Worm (Caenorhabditis elegans) whole organism, L4/young adult: ENCODE results near the gene Y59A8B.26.

Experiments
- dao-5 ChIP-seq: sonication (generic microtip); optimal IDR thresholded peaks from 2 replicates; lab custom pipeline; 2016; ENCODE audit warnings: missing genotype, missing genetic modification characterization, moderate library complexity, missing compliant biosample characterization
- him-1 ChIP-seq: sonication (generic microtip); optimal IDR thresholded peaks from 2 replicates; lab custom pipeline; 2016; ENCODE audit warnings: missing genotype, missing genetic modification reagents, missing genetic modification characterization, missing compliant biosample characterization

DNA sequence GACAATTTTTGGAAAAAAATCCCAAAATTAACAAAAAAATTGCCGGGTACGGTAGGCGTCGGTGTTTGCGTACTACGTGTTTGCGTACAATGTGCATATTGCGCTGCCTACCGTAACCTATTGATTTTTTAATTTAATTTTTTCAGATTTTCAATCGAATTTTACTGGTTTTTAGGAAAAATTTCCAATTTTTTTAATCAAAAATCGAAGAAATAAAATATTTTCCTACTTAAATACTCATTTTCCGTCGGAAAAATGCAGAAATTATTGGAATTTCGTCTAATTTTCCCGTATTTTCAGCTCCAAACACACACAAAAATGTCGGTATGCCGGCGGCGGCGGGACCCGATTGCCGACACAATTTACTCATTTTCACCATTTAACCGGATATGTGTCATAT lies 24.7 kb downstream of the Y59A8B.26 start, which contains the start of gene Y59A8B.21:
- TF ChIP-seq him-1 (tag; lab: Kevin White, UChicago) (no peak), dao-5 (tag; lab: Kevin White, UChicago) (no peak)
